Fruit fly (Drosophila melanogaster): ENCODE results near the gene CG17211.

Gene CG17211

DNA sequence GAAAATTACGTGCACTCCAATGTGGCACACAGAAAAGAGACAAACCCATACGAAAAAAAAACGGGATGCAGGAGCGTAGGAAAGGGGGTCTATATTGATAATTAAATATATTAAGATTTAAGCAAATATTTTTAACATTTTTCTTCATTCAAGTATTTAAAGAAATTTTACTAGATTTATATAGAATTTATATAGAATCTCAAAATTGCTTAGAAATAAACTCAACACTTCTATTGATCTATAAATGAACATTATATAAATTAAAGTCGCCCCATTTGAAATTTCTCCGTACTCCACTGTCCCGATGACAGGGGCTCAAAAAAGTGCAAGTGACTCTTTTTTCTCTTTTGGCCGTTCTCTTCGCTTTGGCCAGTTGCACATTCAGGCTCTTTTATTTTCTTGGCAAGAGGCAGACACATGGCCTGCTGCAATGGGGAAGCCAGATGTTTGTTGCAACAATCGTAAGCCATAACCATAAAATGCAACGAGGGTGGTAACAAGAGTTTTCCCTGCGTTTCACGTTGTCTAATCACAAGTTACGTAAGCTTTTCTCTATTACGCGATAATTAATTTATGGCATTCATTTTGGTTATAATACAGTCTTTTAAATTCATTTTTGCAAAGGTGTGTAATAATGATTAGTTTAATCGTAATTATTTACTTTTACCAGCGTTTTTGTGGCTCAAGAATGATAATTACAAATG, 48.3 kb upstream of the CG17211 start (continued):
- TF ChIP-seq CG14965 (GFP tag; optimal IDR thresholded peaks at IDR 0.05; ENCODE audit: borderline replicate concordance) = no peak
- TF ChIP-seq Ptx1 (GFP tag; IDR thresholded peaks at IDR 0.05) = 0 out of 2 replicates have a peak, but pooled peaks have one; percentile 5
- TF ChIP-seq CG11398 (GFP tag; optimal IDR thresholded peaks at IDR 0.05) = no peak
- TF ChIP-seq h (optimal IDR thresholded peaks at IDR 0.05) = no peak
- TF ChIP-seq maf-S (GFP tag; optimal IDR thresholded peaks at IDR 0.05) = no peak
- no peak for TF ChIP-seq CG8281 (tag; optimal IDR thresholded peaks at IDR 0.05)
- TF ChIP-seq lab (GFP tag; optimal IDR thresholded peaks at IDR 0.05) = no peak
- no peak for TF ChIP-seq CG10321 (GFP tag; IDR thresholded peaks at IDR 0.05)
- TF ChIP-seq nmo (GFP tag; optimal IDR thresholded peaks at IDR 0.05) = peak; percentile 69
- TF ChIP-seq sens-2 (GFP tag; IDR thresholded peaks at IDR 0.05) = no peak
- no peak for TF ChIP-seq ranshi (GFP tag; IDR thresholded peaks at IDR 0.05)
- TF ChIP-seq stc (GFP tag; IDR thresholded peaks at IDR 0.05) = no peak
- no peak for TF ChIP-seq CG6791 (GFP tag; IDR thresholded peaks at IDR 0.05; ENCODE audit: partially characterized antibody)
- TF ChIP-seq Atf6 (GFP tag; IDR thresholded peaks at IDR 0.05) = no peak
- TF ChIP-seq CG11696 (GFP tag; IDR thresholded peaks at IDR 0.05) = no peak
- TF ChIP-seq amos (GFP tag; IDR thresholded peaks at IDR 0.05; ENCODE audit: partially characterized antibody) = no peak
- TF ChIP-seq YL-1 (GFP tag; optimal IDR thresholded peaks at IDR 0.05) = no peak
- TF ChIP-seq sens (GFP tag) = peak; percentile 75
- no peak for TF ChIP-seq Hand (GFP tag; optimal IDR thresholded peaks at IDR 0.05)
- TF ChIP-seq CG18476 (GFP tag; optimal IDR thresholded peaks at IDR 0.05) = peak; percentile 92
- no peak for TF ChIP-seq D19B (GFP tag; optimal IDR thresholded peaks at IDR 0.05)
- TF ChIP-seq ems (GFP tag; optimal IDR thresholded peaks at IDR 0.05) = no peak
- TF ChIP-seq ewg (GFP tag; optimal IDR thresholded peaks at IDR 0.05) = peak; percentile 10
- no peak for TF ChIP-seq pita (GFP tag; optimal IDR thresholded peaks at IDR 0.05)
- peak; percentile 12 for TF ChIP-seq CG13775 (GFP tag; optimal IDR thresholded peaks at IDR 0.05)
- no peak for TF ChIP-seq aop (GFP tag; IDR thresholded peaks at IDR 0.05)
- TF ChIP-seq pum (GFP tag; optimal IDR thresholded peaks at IDR 0.05) = no peak
- no peak for TF ChIP-seq CG6272 (GFP tag; IDR thresholded peaks at IDR 0.05)
- no peak for TF ChIP-seq hkb (optimal IDR thresholded peaks at IDR 0.05)
- no peak for TF ChIP-seq hkb (GFP tag; IDR thresholded peaks at IDR 0.05)
- TF ChIP-seq dimm (GFP tag; IDR thresholded peaks at IDR 0.05) = no peak
- no peak for TF ChIP-seq CG8478 (optimal IDR thresholded peaks at IDR 0.05)
- TF ChIP-seq HHEX (GFP tag; optimal IDR thresholded peaks at IDR 0.05) = no peak
- no peak for TF ChIP-seq Oaz (GFP tag; IDR thresholded peaks at IDR 0.05)
- TF ChIP-seq CG15601 (tag; optimal IDR thresholded peaks at IDR 0.05) = peak; percentile 58
- peak; percentile 27 for TF ChIP-seq CG7271 (tag; optimal IDR thresholded peaks at IDR 0.05)
- TF ChIP-seq bbx (GFP tag; IDR thresholded peaks at IDR 0.05; ENCODE audit: partially characterized antibody) = no peak
- TF ChIP-seq tup (GFP tag; optimal IDR thresholded peaks at IDR 0.05) = no peak
- TF ChIP-seq crol (GFP tag; IDR thresholded peaks at IDR 0.05) = no peak
- no peak for TF ChIP-seq vnd (GFP tag; IDR thresholded peaks at IDR 0.05; ENCODE audit: partially characterized antibody)
- TF ChIP-seq CG10979 (tag; optimal IDR thresholded peaks at IDR 0.05) = peak; percentile 82
- TF ChIP-seq ATbp (GFP tag; optimal IDR thresholded peaks at IDR 0.05) = peak; percentile 38
- peak; percentile 38; the same call in 1 of the 3 replicates for TF ChIP-seq croc (GFP tag; conservative IDR thresholded peaks at IDR 0.05)
- TF ChIP-seq emc (GFP tag; optimal IDR thresholded peaks at IDR 0.05) = no peak
- peak; percentile 86 for TF ChIP-seq nom (GFP tag; optimal IDR thresholded peaks at IDR 0.05)
- peak; percentile 52 for TF ChIP-seq gcm (GFP tag; optimal IDR thresholded peaks at IDR 0.05)
- TF ChIP-seq CG15696 (tag; optimal IDR thresholded peaks at IDR 0.05) = peak; percentile 87
- no peak for TF ChIP-seq CG8765 (GFP tag; IDR thresholded peaks at IDR 0.05)
- no peak for TF ChIP-seq CG7928 (GFP tag; optimal IDR thresholded peaks at IDR 0.05)
- no peak for TF ChIP-seq peb (GFP tag; IDR thresholded peaks at IDR 0.05)
- no peak for TF ChIP-seq CG9932 (GFP tag; IDR thresholded peaks at IDR 0.05)

Measured in whole organism, embryonic.